Worm (Caenorhabditis elegans) whole organism, late embryonic: ENCODE results near the gene F45D3.3.

Experiments
- C08G9.2 ChIP-seq: sonication (generic microtip); optimal IDR thresholded peaks from 2 replicates; lab custom pipeline; 2016; ENCODE audit warnings: mild to moderate bottlenecking, missing genetic modification characterization, moderate library complexity, missing compliant biosample characterization
- F13H6.1 ChIP-seq: sonication (generic microtip); optimal IDR thresholded peaks from 2 replicates; lab custom pipeline; 2016; ENCODE audit warnings: missing genetic modification characterization, missing compliant biosample characterization
- K02D7.2 ChIP-seq: sonication (generic microtip); optimal IDR thresholded peaks from 2 replicates; lab custom pipeline; 2017; ENCODE audit warnings: mild to moderate bottlenecking, missing genetic modification characterization, missing compliant biosample characterization
- K09A11.1 ChIP-seq: sonication (generic microtip); optimal IDR thresholded peaks from 2 replicates; lab custom pipeline; 2017; ENCODE audit warnings: antibody characterized with exemption, mild to moderate bottlenecking, missing genetic modification characterization, missing compliant biosample characterization; ENCODE audit not compliant: insufficient read depth
- ahr-1 ChIP-seq: sonication (generic microtip); optimal IDR thresholded peaks from 2 replicates; lab custom pipeline; 2016; ENCODE audit warnings: missing genetic modification characterization, missing compliant biosample characterization
- ceh-18 ChIP-seq: sonication (generic microtip); optimal IDR thresholded peaks from 2 replicates; lab custom pipeline; 2016; ENCODE audit warnings: missing genetic modification characterization, missing compliant biosample characterization
- ceh-19 ChIP-seq: fragments of 200-800 bp; sonication (Bioruptor generic); optimal IDR thresholded peaks from 2 replicates; lab custom pipeline; 2018; ENCODE audit warnings: mild to moderate bottlenecking, missing genetic modification characterization, missing compliant biosample characterization
- ceh-2 ChIP-seq: sonication (generic microtip); optimal IDR thresholded peaks from 2 replicates; lab custom pipeline; 2016; ENCODE audit warnings: missing genotype, missing genetic modification characterization, missing compliant biosample characterization
- ceh-48 ChIP-seq: sonication (generic microtip); optimal IDR thresholded peaks from 2 replicates; lab custom pipeline; 2016; ENCODE audit warnings: missing genetic modification characterization, inconsistent platforms, missing compliant biosample characterization
- ceh-9 ChIP-seq: sonication (generic microtip); optimal IDR thresholded peaks from 2 replicates; lab custom pipeline; 2016; ENCODE audit warnings: mild to moderate bottlenecking, missing genetic modification characterization, inconsistent platforms, missing compliant biosample characterization
- che-1 ChIP-seq: sonication (generic microtip); optimal IDR thresholded peaks from 2 replicates; lab custom pipeline; 2016; ENCODE audit warnings: mild to moderate bottlenecking, missing genetic modification characterization, missing compliant biosample characterization
- dmd-4 ChIP-seq: sonication (generic microtip); optimal IDR thresholded peaks from 2 replicates; lab custom pipeline; 2016; ENCODE audit warnings: borderline replicate concordance, missing genetic modification characterization, missing compliant biosample characterization
- dve-1 ChIP-seq: sonication (generic microtip); optimal IDR thresholded peaks from 2 replicates; lab custom pipeline; 2017; ENCODE audit warnings: antibody characterized with exemption, mild to moderate bottlenecking, missing genetic modification characterization, missing compliant biosample characterization
- elt-4 ChIP-seq: sonication (generic microtip); optimal IDR thresholded peaks from 2 replicates; lab custom pipeline; 2016; ENCODE audit warnings: missing genetic modification characterization, missing compliant biosample characterization
- eyg-1 ChIP-seq: sonication (generic microtip); optimal IDR thresholded peaks from 2 replicates; lab custom pipeline; 2016; ENCODE audit warnings: missing genotype, missing genetic modification characterization, missing compliant biosample characterization
- fax-1 ChIP-seq: sonication (generic microtip); optimal IDR thresholded peaks from 2 replicates; lab custom pipeline; 2016; ENCODE audit warnings: missing genotype, missing genetic modification characterization, missing compliant biosample characterization
- fkh-10 ChIP-seq: fragments of 150-350 bp; optimal IDR thresholded peaks from 2 replicates; lab custom pipeline; 2014; ENCODE audit warnings: missing biosample characterization, missing genetic modification reagents, missing genetic modification characterization
- fkh-6 ChIP-seq: sonication (generic microtip); optimal IDR thresholded peaks from 2 replicates; lab custom pipeline; 2016; ENCODE audit warnings: missing genetic modification characterization, missing compliant biosample characterization
- hlh-15 ChIP-seq: sonication (generic microtip); optimal IDR thresholded peaks from 2 replicates; lab custom pipeline; 2016; ENCODE audit warnings: missing genetic modification characterization, missing compliant biosample characterization
- hlh-6 ChIP-seq: sonication (generic microtip); optimal IDR thresholded peaks from 2 replicates; lab custom pipeline; 2016; ENCODE audit warnings: missing genotype, missing genetic modification characterization, missing compliant biosample characterization
- hlh-8 ChIP-seq: sonication (generic microtip); optimal IDR thresholded peaks from 2 replicates; lab custom pipeline; 2016; ENCODE audit warnings: missing genotype, missing genetic modification characterization, missing compliant biosample characterization
- madf-2 ChIP-seq: sonication (generic microtip); optimal IDR thresholded peaks from 2 replicates; lab custom pipeline; 2017; ENCODE audit warnings: missing genetic modification characterization, missing compliant biosample characterization
- nfya-1 ChIP-seq: sonication (generic microtip); optimal IDR thresholded peaks from 2 replicates; lab custom pipeline; 2017; ENCODE audit warnings: missing genetic modification characterization, mild to moderate bottlenecking, missing compliant biosample characterization, antibody characterized with exemption, moderate library complexity
- npax-4 ChIP-seq: sonication (generic microtip); optimal IDR thresholded peaks from 2 replicates; lab custom pipeline; 2016; ENCODE audit warnings: missing genetic modification characterization, missing compliant biosample characterization
- odd-2 ChIP-seq: sonication (generic microtip); optimal IDR thresholded peaks from 2 replicates; lab custom pipeline; 2017; ENCODE audit warnings: antibody characterized with exemption, mild to moderate bottlenecking, missing genetic modification characterization, missing compliant biosample characterization
- pax-1 ChIP-seq: fragments of 150-350 bp; optimal IDR thresholded peaks from 2 replicates; lab custom pipeline; 2014; ENCODE audit warnings: missing biosample characterization, missing genetic modification characterization
- pha-2 ChIP-seq: sonication (generic microtip); optimal IDR thresholded peaks from 2 replicates; lab custom pipeline; 2017; ENCODE audit warnings: mild to moderate bottlenecking, missing genetic modification characterization, missing compliant biosample characterization
- pha-4 ChIP-seq: fragments of 150-350 bp; optimal IDR thresholded peaks from 2 replicates; lab custom pipeline; 2018; ENCODE audit warnings: missing biosample characterization, missing genetic modification reagents, missing genetic modification characterization
- pros-1 ChIP-seq: fragments of 150-350 bp; optimal IDR thresholded peaks from 2 replicates; lab custom pipeline; 2014; ENCODE audit warnings: missing biosample characterization, missing genetic modification reagents, missing genetic modification characterization
- sox-4 ChIP-seq: sonication (generic microtip); optimal IDR thresholded peaks from 2 replicates; lab custom pipeline; 2017; ENCODE audit warnings: mild to moderate bottlenecking, missing genetic modification characterization, inconsistent platforms, missing compliant biosample characterization
- syd-9 ChIP-seq: sonication (generic microtip); optimal IDR thresholded peaks from 2 replicates; lab custom pipeline; 2016; ENCODE audit warnings: mild to moderate bottlenecking, missing genetic modification characterization, moderate library complexity, missing compliant biosample characterization
- tbx-2 ChIP-seq: sonication (generic microtip); optimal IDR thresholded peaks from 2 replicates; lab custom pipeline; 2016; ENCODE audit warnings: missing genetic modification characterization, missing compliant biosample characterization
- tbx-7 ChIP-seq: sonication (generic microtip); optimal IDR thresholded peaks from 2 replicates; lab custom pipeline; 2016; ENCODE audit warnings: missing genotype, missing genetic modification characterization, missing compliant biosample characterization
- ttx-3 ChIP-seq: sonication (generic microtip); optimal IDR thresholded peaks from 2 replicates; lab custom pipeline; 2016; ENCODE audit warnings: missing genetic modification reagents, missing genetic modification characterization, missing compliant biosample characterization
- unc-3 ChIP-seq, 2 experiments: fragments of 200-800 bp in 1 of 2; sonication (Bioruptor generic) in 1 of 2; sonication (generic microtip) in 1 of 2; conservative IDR thresholded peaks in 1 of 2; optimal IDR thresholded peaks in 1 of 2; 2 replicates each; pipeline versions ENCODE4 v1.3.6 to Lab custom; 2016 to 2022; ENCODE audit warnings: missing compliant biosample characterization in 2 of 2, missing genetic modification characterization in 2 of 2, missing genetic modification reagents in 1 of 2
- unc-55 ChIP-seq: sonication (generic microtip); optimal IDR thresholded peaks from 2 replicates; lab custom pipeline; 2017; ENCODE audit warnings: missing biosample characterization, missing genetic modification reagents, missing genetic modification characterization
- ztf-16 ChIP-seq: sonication (generic microtip); optimal IDR thresholded peaks from 2 replicates; lab custom pipeline; 2017; ENCODE audit warnings: missing genetic modification characterization, missing compliant biosample characterization

Gene F45D3.3

ce11 chrV:12592379-12592778, 42.2 kb upstream of the F45D3.3 start, which contains the start of gene C14C10.2:
Gene C14C10.2, minus strand, starts transcription at chrV:12592479.
- no peak for TF ChIP-seq elt-4 (tag; lab: Kevin White, UChicago)
- no peak for TF ChIP-seq madf-2 (tag; lab: Kevin White, UChicago)
- no peak for TF ChIP-seq ceh-2 (tag; lab: Kevin White, UChicago)
- TF ChIP-seq odd-2 (tag; lab: Kevin White, UChicago), result no peak
- no peak for TF ChIP-seq ceh-18
- no peak for TF ChIP-seq unc-55 (GFP tag; lab: Kevin White, UChicago)
- no peak for TF ChIP-seq pha-2
- no peak for TF ChIP-seq hlh-15 (tag; lab: Kevin White, UChicago)
- TF ChIP-seq eyg-1, result no peak
- TF ChIP-seq syd-9 (tag; lab: Kevin White, UChicago), result no peak
- no peak for TF ChIP-seq tbx-7 (tag; lab: Kevin White, UChicago)
- TF ChIP-seq ahr-1, result no peak
- TF ChIP-seq fax-1 (tag; lab: Kevin White, UChicago), result no peak
- no peak for TF ChIP-seq fkh-10

DNA sequence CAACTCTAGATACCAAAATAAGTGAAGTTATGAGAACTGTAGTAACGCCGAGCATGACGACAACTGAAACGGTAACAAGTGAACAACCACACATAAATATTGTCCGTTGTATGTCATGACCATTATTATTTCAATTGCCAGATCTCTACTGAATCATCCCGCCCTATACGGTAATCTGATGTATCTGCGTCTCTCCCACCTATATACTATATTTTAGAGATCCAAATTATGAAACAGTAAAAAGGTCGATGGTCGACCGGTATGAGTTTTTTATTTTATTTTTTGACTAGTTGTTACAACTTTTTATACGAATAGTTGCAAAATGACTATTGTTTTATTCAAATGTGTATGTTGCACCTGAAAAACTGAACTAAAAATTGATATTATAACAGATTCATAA, 40.4 kb upstream of the F45D3.3 start, which contains the start of gene ttr-43:
Gene ttr-43 (minus strand): TSS at position 101 of the 400 bp plus-strand sequence.
- TF ChIP-seq odd-2 (tag; lab: Kevin White, UChicago), result no peak
- TF ChIP-seq ceh-18, result no peak
- no peak for TF ChIP-seq tbx-2
- TF ChIP-seq che-1 (tag; lab: Kevin White, UChicago), result no peak
- no peak for TF ChIP-seq pha-2
- TF ChIP-seq hlh-6 (tag; lab: Kevin White, UChicago), result no peak
- no peak for TF ChIP-seq ztf-16 (tag; lab: Kevin White, UChicago)
- TF ChIP-seq npax-4 (tag; lab: Kevin White, UChicago), result no peak
- TF ChIP-seq elt-4 (tag; lab: Kevin White, UChicago), result no peak
- no peak for TF ChIP-seq ceh-19
- no peak for TF ChIP-seq eyg-1
- TF ChIP-seq ceh-48, result no peak
- no peak for TF ChIP-seq ceh-2 (tag; lab: Kevin White, UChicago)
- TF ChIP-seq unc-3 (GFP tag; conservative IDR thresholded peaks at IDR 0.05; lab: Robert Waterston, UW), result no peak
- no peak for TF ChIP-seq unc-3 (tag; optimal IDR thresholded peaks at IDR 0.05; lab: Kevin White, UChicago)
- no peak for TF ChIP-seq fax-1 (tag; lab: Kevin White, UChicago)
- no peak for TF ChIP-seq pha-4
- no peak for TF ChIP-seq hlh-8
- TF ChIP-seq, all 69 proteins: peak for 0

DNA sequence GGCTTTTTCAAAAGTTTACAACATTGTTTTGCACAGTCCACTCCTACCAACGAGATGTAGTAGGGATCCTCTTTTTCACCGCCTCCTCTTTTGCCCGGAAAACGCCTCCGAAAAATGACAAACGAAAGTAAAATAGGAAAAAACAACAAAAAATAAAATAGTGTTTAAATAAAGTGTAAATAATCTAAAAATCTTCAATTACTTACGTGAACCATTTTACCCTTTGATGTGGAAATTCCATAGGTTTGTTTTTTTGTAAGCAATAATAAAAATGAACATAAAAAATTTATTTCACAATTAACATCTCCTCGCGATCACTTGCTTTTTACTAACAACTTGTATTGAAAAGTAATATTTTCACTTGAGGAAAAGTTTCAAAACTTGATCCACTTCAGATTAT, 37.8 kb upstream of the F45D3.3 start, which contains the start of gene C14C10.1:
Gene C14C10.1 (plus strand): TSS at position 301 of the 400 bp plus-strand sequence.
- TF ChIP-seq pax-1, result no peak
- TF ChIP-seq sox-4, result no peak
- TF ChIP-seq C08G9.2 (tag; lab: Kevin White, UChicago), result no peak
- no peak for TF ChIP-seq ceh-9
- no peak for TF ChIP-seq fkh-6 (tag; lab: Kevin White, UChicago)
- TF ChIP-seq unc-3 (GFP tag; conservative IDR thresholded peaks at IDR 0.05; lab: Robert Waterston, UW), result no peak
- no peak for TF ChIP-seq unc-3 (tag; optimal IDR thresholded peaks at IDR 0.05; lab: Kevin White, UChicago)
- no peak for TF ChIP-seq K02D7.2 (tag; lab: Kevin White, UChicago)
- TF ChIP-seq, all 69 proteins: peak for 0

- TF ChIP-seq tbx-7 (tag; lab: Kevin White, UChicago) (no peak), sox-4 (no peak), fkh-6 (tag; lab: Kevin White, UChicago) (no peak), che-1 (tag; lab: Kevin White, UChicago) (no peak), unc-55 (GFP tag; lab: Kevin White, UChicago) (no peak), F13H6.1 (tag; lab: Kevin White, UChicago) (no peak), hlh-8 (no peak), dve-1 (tag; lab: Kevin White, UChicago) (no peak), ttx-3 (tag; lab: Kevin White, UChicago) (no peak), dmd-4 (tag; lab: Kevin White, UChicago) (no peak), unc-3 (GFP tag; conservative IDR thresholded peaks at IDR 0.05; lab: Robert Waterston, UW) (no peak), unc-3 (tag; optimal IDR thresholded peaks at IDR 0.05; lab: Kevin White, UChicago) (no peak), nfya-1 (tag; lab: Kevin White, UChicago) (no peak), K09A11.1 (no peak), pros-1 (no peak), ztf-16 (tag; lab: Kevin White, UChicago) (no peak), ceh-19 (no peak), npax-4 (tag; lab: Kevin White, UChicago) (no peak)
Measured at ce11 chrV:12586793-12587192, 36.6 kb upstream of the F45D3.3 start.
